Worm (Caenorhabditis elegans) whole organism, L1 larva: ENCODE measurements around the gene Y51A2B.16.

Source experiments
- C04F5.9 ChIP-seq: sonication (generic microtip); optimal IDR thresholded peaks from 2 replicates; lab custom pipeline; 2016; ENCODE audit warnings: missing genetic modification characterization, missing compliant biosample characterization
- C16A3.4 ChIP-seq: fragments of 150-350 bp; optimal IDR thresholded peaks from 2 replicates; lab custom pipeline; 2014; ENCODE audit warnings: missing biosample characterization, missing genetic modification characterization
- Y116A8C.19 ChIP-seq: sonication (generic microtip); optimal IDR thresholded peaks from 2 replicates; lab custom pipeline; 2016; ENCODE audit warnings: missing compliant biosample characterization, missing genetic modification characterization, borderline replicate concordance
- aly-2 ChIP-seq: fragments of 150-350 bp; optimal IDR thresholded peaks from 2 replicates; lab custom pipeline; 2014; ENCODE audit warnings: missing biosample characterization, missing genetic modification characterization
- ama-1 ChIP-seq: fragments of 150-350 bp; optimal IDR thresholded peaks from 2 replicates; lab custom pipeline; 2014
- ceh-82 ChIP-seq, 3 experiments: fragments of 150-350 bp in 1 of 3; sonication (generic microtip) in 2 of 3; optimal IDR thresholded peaks; 2 replicates each; lab custom pipeline; 2014 to 2017; ENCODE audit warnings: missing biosample characterization in 3 of 3, missing genetic modification characterization in 3 of 3
- ceh-88 ChIP-seq: fragments of 200-800 bp; sonication (Bioruptor generic); IDR thresholded peaks from 2 replicates; pipeline ENCODE4 v1.3.6; 2022; ENCODE audit warnings: missing genetic modification characterization, missing compliant biosample characterization
- ceh-90 ChIP-seq: sonication (generic microtip); optimal IDR thresholded peaks from 2 replicates; lab custom pipeline; 2016; ENCODE audit warnings: missing genetic modification characterization, missing compliant biosample characterization
- dsc-1 ChIP-seq: sonication (generic microtip); optimal IDR thresholded peaks from 2 replicates; lab custom pipeline; 2016; ENCODE audit warnings: mild to moderate bottlenecking, missing genetic modification characterization, missing compliant biosample characterization
- efl-1 ChIP-seq, 4 experiments: fragments of 150-350 bp; optimal IDR thresholded peaks in 3 of 4; peaks in 1 of 4; 1 replicate in 1 of 4; 2 replicates in 3 of 4; lab custom pipeline; 2014; ENCODE audit warnings: missing biosample characterization in 2 of 4, missing genetic modification characterization in 2 of 4, missing genetic modification reagents in 2 of 4
- fkh-4 ChIP-seq: sonication (generic microtip); optimal IDR thresholded peaks from 2 replicates; lab custom pipeline; 2016; ENCODE audit warnings: missing compliant biosample characterization, missing genetic modification characterization, borderline replicate concordance
- fkh-8 ChIP-seq: sonication (generic microtip); optimal IDR thresholded peaks from 2 replicates; lab custom pipeline; 2016; ENCODE audit warnings: mild to moderate bottlenecking, missing genetic modification characterization, missing compliant biosample characterization
- fos-1 ChIP-seq: fragments of 150-350 bp; optimal IDR thresholded peaks from 2 replicates; lab custom pipeline; 2014; ENCODE audit warnings: missing biosample characterization, missing genetic modification characterization
- grh-1 ChIP-seq: fragments of 200-800 bp; sonication (Bioruptor generic); IDR thresholded peaks from 2 replicates; pipeline ENCODE4 v1.3.6; 2022; ENCODE audit warnings: missing genetic modification reagents, missing genetic modification characterization, missing compliant biosample characterization
- hlh-17 ChIP-seq: fragments of 200-800 bp; sonication (Bioruptor generic); optimal IDR thresholded peaks from 2 replicates; lab custom pipeline; 2018; ENCODE audit warnings: missing genetic modification characterization, mild to moderate bottlenecking, missing compliant biosample characterization, moderate library complexity, borderline replicate concordance
- hpl-2 ChIP-seq: fragments of 150-350 bp; optimal IDR thresholded peaks from 2 replicates; lab custom pipeline; 2014; ENCODE audit warnings: missing biosample characterization, missing genetic modification reagents, missing genetic modification characterization
- irx-1 ChIP-seq: sonication (generic microtip); optimal IDR thresholded peaks from 2 replicates; lab custom pipeline; 2016; ENCODE audit warnings: missing genetic modification characterization, missing compliant biosample characterization
- isw-1 ChIP-seq: fragments of 200-800 bp; sonication (Bioruptor generic); IDR thresholded peaks from 2 replicates; pipeline ENCODE4 v1.3.6; 2022; ENCODE audit warnings: missing genetic modification characterization, missing compliant biosample characterization
- jun-1 ChIP-seq: fragments of 150-350 bp; optimal IDR thresholded peaks from 2 replicates; lab custom pipeline; 2014; ENCODE audit warnings: missing biosample characterization, missing genetic modification reagents, missing genetic modification characterization
- lin-13 ChIP-seq: fragments of 150-350 bp; optimal IDR thresholded peaks from 2 replicates; lab custom pipeline; 2014; ENCODE audit warnings: missing biosample characterization, missing genetic modification reagents, missing genetic modification characterization
- lin-35 ChIP-seq, 2 experiments: fragments of 150-350 bp; optimal IDR thresholded peaks; 2 replicates each; lab custom pipeline; 2014; ENCODE audit warnings: missing biosample characterization in 2 of 2, missing genetic modification characterization in 2 of 2, missing genetic modification reagents in 2 of 2
- lin-39 ChIP-seq: fragments of 150-350 bp; optimal IDR thresholded peaks from 2 replicates; lab custom pipeline; 2014; ENCODE audit warnings: missing biosample characterization, missing genetic modification reagents, missing genetic modification characterization
- lir-3 ChIP-seq: sonication (generic microtip); optimal IDR thresholded peaks from 2 replicates; lab custom pipeline; 2016; ENCODE audit warnings: mild to moderate bottlenecking, missing genetic modification characterization, moderate library complexity, missing compliant biosample characterization; ENCODE audit not compliant: poor library complexity
- mab-9 ChIP-seq: fragments of 200-800 bp; sonication (Bioruptor generic); IDR thresholded peaks from 2 replicates; pipeline ENCODE4 v1.3.6; 2022; ENCODE audit warnings: missing genetic modification reagents, missing genetic modification characterization, missing compliant biosample characterization
- mef-2 ChIP-seq: fragments of 150-350 bp; optimal IDR thresholded peaks from 2 replicates; lab custom pipeline; 2014; ENCODE audit warnings: missing biosample characterization, missing genetic modification characterization
- mep-1 ChIP-seq: fragments of 150-350 bp; optimal IDR thresholded peaks from 2 replicates; lab custom pipeline; 2014; ENCODE audit warnings: missing biosample characterization, missing genetic modification characterization
- nhr-20 ChIP-seq: sonication (generic microtip); optimal IDR thresholded peaks from 2 replicates; lab custom pipeline; 2016; ENCODE audit warnings: mild to moderate bottlenecking, missing genetic modification characterization, missing compliant biosample characterization
- nhr-237 ChIP-seq: fragments of 150-350 bp; optimal IDR thresholded peaks from 2 replicates; lab custom pipeline; 2014; ENCODE audit warnings: missing biosample characterization, missing genetic modification characterization
- nhr-28 ChIP-seq: fragments of 150-350 bp; optimal IDR thresholded peaks from 2 replicates; lab custom pipeline; 2014; ENCODE audit warnings: missing biosample characterization, missing genetic modification characterization
- nhr-47 ChIP-seq: sonication (generic microtip); optimal IDR thresholded peaks from 2 replicates; lab custom pipeline; 2016; ENCODE audit warnings: mild to moderate bottlenecking, missing genetic modification characterization, moderate library complexity, missing compliant biosample characterization
- nhr-71 ChIP-seq: sonication (generic microtip); optimal IDR thresholded peaks from 2 replicates; lab custom pipeline; 2016; ENCODE audit warnings: mild to moderate bottlenecking, missing genetic modification characterization, moderate library complexity, missing compliant biosample characterization
- nhr-76 ChIP-seq: sonication (generic microtip); optimal IDR thresholded peaks from 2 replicates; lab custom pipeline; 2017; ENCODE audit warnings: missing biosample characterization, missing genetic modification characterization
- nhr-77 ChIP-seq: fragments of 150-350 bp; optimal IDR thresholded peaks from 2 replicates; lab custom pipeline; 2014; ENCODE audit warnings: missing biosample characterization, missing genetic modification characterization
- nhr-85 ChIP-seq: sonication (generic microtip); peaks from one replicate; lab custom pipeline; 2016; ENCODE audit warnings: missing genetic modification characterization, inconsistent platforms, missing compliant biosample characterization
- nhr-90 ChIP-seq: sonication (generic microtip); optimal IDR thresholded peaks from 2 replicates; lab custom pipeline; 2016; ENCODE audit warnings: mild to moderate bottlenecking, missing genetic modification characterization, missing compliant biosample characterization; ENCODE audit not compliant: poor library complexity
- pag-3 ChIP-seq: sonication (generic microtip); optimal IDR thresholded peaks from 2 replicates; lab custom pipeline; 2017; ENCODE audit warnings: missing genetic modification characterization, mild to moderate bottlenecking, missing compliant biosample characterization, antibody characterized with exemption, borderline replicate concordance; ENCODE audit not compliant: insufficient read depth
- pax-3 ChIP-seq: fragments of 200-800 bp; sonication (Bioruptor generic); optimal IDR thresholded peaks from 2 replicates; lab custom pipeline; 2018; ENCODE audit warnings: mild to moderate bottlenecking, missing genetic modification characterization, moderate library complexity, missing compliant biosample characterization
- rnt-1 ChIP-seq: sonication (generic microtip); optimal IDR thresholded peaks from 2 replicates; lab custom pipeline; 2016; ENCODE audit warnings: mild to moderate bottlenecking, missing genetic modification characterization, moderate library complexity, missing compliant biosample characterization
- skn-1 ChIP-seq: fragments of 150-350 bp; optimal IDR thresholded peaks from 2 replicates; lab custom pipeline; 2014; ENCODE audit warnings: missing biosample characterization, missing genetic modification characterization
- snpc-4 ChIP-seq: fragments of 150-350 bp; optimal IDR thresholded peaks from 2 replicates; lab custom pipeline; 2014; ENCODE audit warnings: missing biosample characterization, missing genetic modification characterization
- sox-4 ChIP-seq: sonication (generic microtip); optimal IDR thresholded peaks from 2 replicates; lab custom pipeline; 2016; ENCODE audit warnings: missing genetic modification characterization, missing compliant biosample characterization
- tbx-2 ChIP-seq: sonication (generic microtip); optimal IDR thresholded peaks from 2 replicates; lab custom pipeline; 2016; ENCODE audit warnings: missing genetic modification characterization, missing compliant biosample characterization
- tlp-1 ChIP-seq: fragments of 150-350 bp; optimal IDR thresholded peaks from 2 replicates; lab custom pipeline; 2014; ENCODE audit warnings: missing biosample characterization, missing genetic modification characterization
- unc-130 ChIP-seq: fragments of 150-350 bp; optimal IDR thresholded peaks from 2 replicates; lab custom pipeline; 2017; ENCODE audit warnings: missing biosample characterization, missing genetic modification characterization, inconsistent platforms
- unc-98 ChIP-seq: fragments of 200-800 bp; sonication (Bioruptor generic); IDR thresholded peaks from 2 replicates; pipeline ENCODE4 v1.3.6; 2022; ENCODE audit warnings: missing genetic modification characterization, missing compliant biosample characterization
- vab-15 ChIP-seq: sonication (generic microtip); optimal IDR thresholded peaks from 2 replicates; lab custom pipeline; 2017; ENCODE audit warnings: missing genotype, mild to moderate bottlenecking, missing genetic modification characterization, missing compliant biosample characterization

Gene Y51A2B.16

DNA sequence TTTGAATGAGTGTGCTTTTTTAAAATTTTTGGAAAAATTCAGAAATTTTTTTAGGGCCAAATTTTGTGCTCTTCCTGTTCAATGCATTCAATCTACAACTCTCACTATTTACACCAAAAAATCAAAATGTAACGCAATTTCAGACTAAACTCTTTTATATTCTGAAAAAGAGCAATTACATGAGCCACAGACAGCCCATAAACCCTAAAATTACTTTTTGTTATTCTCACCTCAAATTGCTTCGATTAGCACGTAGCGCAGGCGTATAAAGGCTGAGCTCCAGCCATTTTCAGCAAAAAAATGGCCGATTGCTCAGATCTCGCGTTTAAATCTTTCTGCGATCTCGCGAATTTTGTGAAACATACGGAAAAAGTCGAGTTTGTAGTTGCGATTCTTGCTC, 33.7 kb upstream of the Y51A2B.16 start, which contains the start of gene srw-82:
Gene srw-82, plus strand, starts transcription at position 301 of the 400 bp plus-strand sequence.
- no peak for TF ChIP-seq mef-2 (tag; lab: Kevin White, UChicago)
- TF ChIP-seq nhr-237 (tag; lab: Kevin White, UChicago): no peak
- TF ChIP-seq jun-1: no peak
- no peak for TF ChIP-seq pax-3 (tag; lab: Kevin White, UChicago)
- no peak for TF ChIP-seq nhr-20 (tag; lab: Kevin White, UChicago)
- no peak for TF ChIP-seq hpl-2
- no peak for TF ChIP-seq lir-3 (tag; lab: Kevin White, UChicago)
- no peak for TF ChIP-seq mep-1 (tag; lab: Kevin White, UChicago)
- no peak for TF ChIP-seq unc-98
- TF ChIP-seq tbx-2 (tag; lab: Kevin White, UChicago): no peak
- no peak for TF ChIP-seq nhr-71
- no peak for TF ChIP-seq rnt-1
- TF ChIP-seq tlp-1 (tag; lab: Kevin White, UChicago): no peak
- TF ChIP-seq efl-1 (optimal IDR thresholded peaks at IDR 0.05; lab: Kevin White, UChicago): no peak
- no peak for TF ChIP-seq efl-1 (GFP tag; optimal IDR thresholded peaks at IDR 0.05 in 1 of 2; lab: Kevin White, UChicago)
- TF ChIP-seq skn-1 (tag; lab: Kevin White, UChicago): no peak

DNA sequence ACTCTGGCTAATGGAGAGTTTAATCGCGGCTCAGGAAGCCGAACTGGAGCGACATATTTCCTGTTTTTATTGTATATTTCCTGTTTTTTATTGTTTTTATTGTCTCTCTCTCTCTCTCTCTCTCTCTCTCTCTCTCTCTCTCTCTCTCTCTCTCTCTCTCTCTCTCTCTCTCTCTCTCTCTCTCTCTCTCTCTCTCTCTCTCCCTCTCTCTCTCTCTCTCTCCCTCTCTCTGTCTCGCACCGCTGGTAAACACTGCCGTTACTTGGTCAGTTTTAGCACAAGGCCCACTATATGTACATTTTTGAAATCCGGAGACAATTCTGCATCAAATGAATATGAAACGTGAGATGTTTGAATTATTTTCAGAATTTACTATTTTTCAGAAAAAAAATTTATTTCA, 33.1 kb upstream of the Y51A2B.16 start:
- no peak for TF ChIP-seq dsc-1 (tag; lab: Kevin White, UChicago)
- TF ChIP-seq fkh-8 (tag; lab: Kevin White, UChicago): no peak
- no peak for TF ChIP-seq skn-1 (tag; lab: Kevin White, UChicago)
- no peak for TF ChIP-seq unc-130 (tag; lab: Kevin White, UChicago)
- no peak for TF ChIP-seq Y116A8C.19 (tag; lab: Kevin White, UChicago)
- TF ChIP-seq sox-4 (tag; lab: Kevin White, UChicago): no peak
- no peak for TF ChIP-seq C04F5.9 (tag; lab: Kevin White, UChicago)
- TF ChIP-seq nhr-90 (tag; lab: Kevin White, UChicago): no peak
- no peak for TF ChIP-seq ceh-90 (tag; lab: Kevin White, UChicago)

DNA sequence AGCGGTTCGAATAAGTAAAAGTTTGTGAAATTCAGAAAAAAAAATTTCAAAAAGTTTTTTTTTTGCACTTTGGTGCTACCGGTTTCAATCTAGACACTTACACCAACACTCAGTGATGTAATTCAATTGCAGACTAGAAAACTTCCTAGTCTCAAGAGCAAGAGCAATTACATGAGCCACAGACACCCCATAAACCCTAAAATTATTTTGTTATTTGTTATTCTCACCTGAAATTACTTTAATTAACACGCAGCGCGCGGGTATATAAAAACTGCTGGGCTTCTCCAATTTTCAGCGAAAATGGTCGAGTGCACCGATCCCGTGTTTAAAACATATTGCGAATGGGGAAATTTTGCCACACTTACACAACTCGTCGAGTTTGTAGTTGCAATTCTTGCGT, 28.6 kb upstream of the Y51A2B.16 start, which contains the start of gene srw-83:
Gene srw-83, plus strand, starts transcription at position 301 of the 400 bp plus-strand sequence.
- TF ChIP-seq fkh-8 (tag; lab: Kevin White, UChicago): no peak
- TF ChIP-seq C16A3.4: no peak
- no peak for TF ChIP-seq nhr-77 (tag; lab: Kevin White, UChicago)
- TF ChIP-seq C04F5.9 (tag; lab: Kevin White, UChicago): no peak
- no peak for TF ChIP-seq ceh-88
- no peak for TF ChIP-seq nhr-76 (tag; lab: Kevin White, UChicago)
- TF ChIP-seq aly-2 (tag; lab: Kevin White, UChicago): no peak
- TF ChIP-seq snpc-4: no peak
- TF ChIP-seq nhr-28 (tag; lab: Kevin White, UChicago): no peak
- no peak for TF ChIP-seq nhr-47 (tag; lab: Kevin White, UChicago)
- TF ChIP-seq mab-9 (GFP tag; lab: Robert Waterston, UW): no peak
- TF ChIP-seq mep-1 (tag; lab: Kevin White, UChicago): no peak
- TF ChIP-seq pag-3 (tag; lab: Kevin White, UChicago): no peak
- no peak for TF ChIP-seq hlh-17 (GFP tag; lab: Kevin White, UChicago)
- TF ChIP-seq ama-1 (lab: Kevin White, UChicago): no peak
- no peak for TF ChIP-seq nhr-85 (tag; lab: Kevin White, UChicago)
- no peak for TF ChIP-seq vab-15 (tag; lab: Kevin White, UChicago)

DNA sequence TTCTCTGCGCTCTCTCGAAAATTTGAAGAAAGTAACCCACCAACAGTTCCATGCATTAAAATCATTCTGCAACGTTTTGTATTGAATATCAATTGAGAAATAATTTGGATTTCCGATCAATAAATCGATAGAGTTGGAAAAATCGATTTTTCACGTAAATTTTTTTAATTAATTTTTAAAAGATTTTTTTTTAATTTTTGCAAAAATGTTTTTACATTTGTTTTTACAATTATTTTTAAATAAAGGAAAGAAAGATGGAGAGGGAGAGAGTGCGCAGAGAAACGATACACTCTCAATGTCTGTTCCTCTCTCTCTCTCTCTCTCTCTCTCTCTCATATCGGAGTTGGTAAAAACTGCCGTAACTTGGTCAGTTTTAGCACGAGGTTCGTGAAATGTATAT, 27.8 kb upstream of the Y51A2B.16 start, which contains the start of gene ZK262.19:
Gene ZK262.19, minus strand, starts transcription at position 101 of the 400 bp plus-strand sequence.
- TF ChIP-seq grh-1 (no peak), hpl-2 (no peak), ceh-82 (tag; optimal IDR thresholded peaks at IDR 0.05; lab: Kevin White, UChicago) (no peak), fkh-4 (no peak), rnt-1 (no peak), isw-1 (GFP tag; lab: Robert Waterston, UW) (no peak), lin-35 (GFP tag; optimal IDR thresholded peaks at IDR 0.05; lab: Kevin White, UChicago) (no peak), lin-39 (tag; lab: Kevin White, UChicago) (no peak), fos-1 (no peak), aly-2 (tag; lab: Kevin White, UChicago) (no peak), lin-13 (no peak), irx-1 (tag; lab: Kevin White, UChicago) (no peak), fkh-8 (tag; lab: Kevin White, UChicago) (no peak), pag-3 (tag; lab: Kevin White, UChicago) (no peak)
